Fruit fly (Drosophila melanogaster) whole organism, embryonic: ENCODE data around the gene CG3777.

Experiments
- B-H1 ChIP-seq: fragments of 200-800 bp; sonication (Bioruptor generic); IDR thresholded peaks from 3 replicates; pipeline ENCODE4 v1.3.6; 2022; ENCODE audit warnings: missing biosample characterization, missing genetic modification characterization
- BEAF-32 ChIP-seq: fragments of 200-800 bp; sonication (Bioruptor generic); optimal IDR thresholded peaks from 3 replicates; lab custom pipeline; 2017; ENCODE audit warnings: missing biosample characterization, missing genetic modification characterization, mild to moderate bottlenecking, moderate library complexity, missing genetic modification reagents
- C15 ChIP-seq: fragments of 200-800 bp; sonication (Bioruptor generic); IDR thresholded peaks from 3 replicates; pipeline ENCODE4 v1.3.6; 2022; ENCODE audit warnings: missing biosample characterization, missing genetic modification characterization
- CG10267 ChIP-seq: fragments of 200-800 bp; sonication (Bioruptor generic); optimal IDR thresholded peaks from 2 replicates; lab custom pipeline; 2018; ENCODE audit warnings: missing biosample characterization, mild to moderate bottlenecking, missing genetic modification characterization, moderate library complexity
- CG12659 ChIP-seq: fragments of 200-800 bp; sonication (Bioruptor generic); optimal IDR thresholded peaks from 3 replicates; lab custom pipeline; 2017; ENCODE audit warnings: mild to moderate bottlenecking, missing biosample characterization, missing genetic modification reagents, missing genetic modification characterization
- CG12744 ChIP-seq: fragments of 200-800 bp; sonication (Bioruptor generic); optimal IDR thresholded peaks from 2 replicates; lab custom pipeline; 2016; ENCODE audit warnings: missing biosample characterization, missing genetic modification characterization
- CG14860 ChIP-seq: fragments of 200-800 bp; sonication (Bioruptor generic); IDR thresholded peaks from 3 replicates; pipeline ENCODE4 v1.3.6; 2022; ENCODE audit warnings: missing biosample characterization, missing genetic modification characterization; ENCODE audit not compliant: partially characterized antibody
- CG15479 ChIP-seq: fragments of 200-800 bp; sonication (Bioruptor generic); optimal IDR thresholded peaks from 3 replicates; lab custom pipeline; 2019; ENCODE audit warnings: missing biosample characterization, mild to moderate bottlenecking, missing genetic modification characterization, moderate library complexity
- CG15514 ChIP-seq: fragments of 200-800 bp; sonication (Bioruptor generic); optimal IDR thresholded peaks from 3 replicates; lab custom pipeline; 2017; ENCODE audit warnings: missing biosample characterization, missing genetic modification characterization, mild to moderate bottlenecking, moderate library complexity, missing genetic modification reagents
- CG17359 ChIP-seq: fragments of 200-800 bp; sonication (Bioruptor generic); optimal IDR thresholded peaks from 3 replicates; lab custom pipeline; 2018; ENCODE audit warnings: missing biosample characterization, mild to moderate bottlenecking, missing genetic modification characterization, moderate library complexity
- CG17568 ChIP-seq: fragments of 200-800 bp; sonication (Bioruptor generic); optimal IDR thresholded peaks from 2 replicates; lab custom pipeline; 2018; ENCODE audit warnings: missing biosample characterization, mild to moderate bottlenecking, missing genetic modification characterization, moderate library complexity
- CG30431 ChIP-seq: fragments of 200-800 bp; sonication (Bioruptor generic); optimal IDR thresholded peaks from 2 replicates; lab custom pipeline; 2017; ENCODE audit warnings: missing biosample characterization, missing genetic modification characterization
- CG4282 ChIP-seq: fragments of 200-800 bp; sonication (Bioruptor generic); optimal IDR thresholded peaks from 2 replicates; lab custom pipeline; 2016; ENCODE audit warnings: missing biosample characterization, missing genetic modification characterization
- CG4404 ChIP-seq: fragments of 200-800 bp; sonication (Bioruptor generic); IDR thresholded peaks from 2 replicates; pipeline ENCODE4 v1.3.6; 2022; ENCODE audit warnings: missing biosample characterization, missing genetic modification characterization
- CG6854 ChIP-seq: fragments of 200-800 bp; sonication (Bioruptor generic); optimal IDR thresholded peaks from 3 replicates; lab custom pipeline; 2017; ENCODE audit warnings: missing biosample characterization, mild to moderate bottlenecking, missing genetic modification characterization
- CG7372 ChIP-seq: fragments of 200-800 bp; sonication (Bioruptor generic); IDR thresholded peaks from 2 replicates; pipeline ENCODE4 v1.3.6; 2022; ENCODE audit warnings: missing biosample characterization, missing genetic modification characterization
- CG7556 ChIP-seq: fragments of 200-800 bp; sonication (Bioruptor generic); optimal IDR thresholded peaks from 2 replicates; lab custom pipeline; 2017; ENCODE audit warnings: missing biosample characterization, mild to moderate bottlenecking, missing genetic modification characterization
- CG8478 ChIP-seq: fragments of >200 bp; optimal IDR thresholded peaks from 2 replicates; lab custom pipeline; 2018
- CHES-1-like ChIP-seq: fragments of 200-800 bp; sonication (Bioruptor generic); optimal IDR thresholded peaks from 2 replicates; lab custom pipeline; 2016; ENCODE audit warnings: missing biosample characterization, missing genetic modification characterization
- D19A ChIP-seq: fragments of 200-800 bp; optimal IDR thresholded peaks from 3 replicates; lab custom pipeline; 2019; ENCODE audit warnings: missing biosample characterization, mild to moderate bottlenecking, missing genetic modification characterization, moderate library complexity
- Drgx ChIP-seq: fragments of 200-800 bp; sonication (Bioruptor generic); IDR thresholded peaks from 2 replicates; pipeline ENCODE4 v1.3.6; 2022; ENCODE audit warnings: missing biosample characterization, missing genetic modification characterization
- Eip74EF ChIP-seq, 2 experiments: fragments of 200-800 bp in 1 of 2; fragments of >200 bp in 1 of 2; sonication (Bioruptor generic) in 1 of 2; optimal IDR thresholded peaks; 2 replicates each; lab custom pipeline; 2017 to 2019; ENCODE audit warnings: missing biosample characterization in 2 of 2, missing genetic modification characterization in 2 of 2, mild to moderate bottlenecking in 1 of 2, moderate library complexity in 1 of 2
- Ets97D ChIP-seq: fragments of 200-800 bp; sonication (Bioruptor generic); optimal IDR thresholded peaks from 3 replicates; lab custom pipeline; 2016; ENCODE audit warnings: missing biosample characterization, missing genetic modification characterization
- H2.0 ChIP-seq: fragments of 200-800 bp; sonication (Bioruptor generic); IDR thresholded peaks from 2 replicates; pipeline ENCODE4 v1.3.6; 2022; ENCODE audit warnings: missing biosample characterization, missing genetic modification characterization
- Hmr ChIP-seq: fragments of 200-800 bp; sonication (Bioruptor generic); optimal IDR thresholded peaks from 3 replicates; lab custom pipeline; 2017; ENCODE audit warnings: mild to moderate bottlenecking, missing biosample characterization, missing genetic modification reagents, missing genetic modification characterization
- Lpt ChIP-seq: fragments of >200 bp; optimal IDR thresholded peaks from 2 replicates; lab custom pipeline; 2018; ENCODE audit warnings: missing biosample characterization, missing genetic modification characterization
- Max ChIP-seq: fragments of 200-800 bp; sonication (Bioruptor generic); optimal IDR thresholded peaks from 2 replicates; lab custom pipeline; 2016; ENCODE audit warnings: missing biosample characterization, mild to moderate bottlenecking, missing genetic modification characterization
- Sox102F ChIP-seq: fragments of 200-800 bp; sonication (Bioruptor generic); optimal IDR thresholded peaks from 2 replicates; lab custom pipeline; 2018; ENCODE audit warnings: missing biosample characterization, mild to moderate bottlenecking, missing genetic modification characterization, moderate library complexity
- Sry-δ ChIP-seq: fragments of 200-800 bp; sonication (Bioruptor generic); optimal IDR thresholded peaks from 2 replicates; lab custom pipeline; 2016; ENCODE audit warnings: missing biosample characterization, missing genetic modification characterization
- YL-1 ChIP-seq: fragments of 200-800 bp; sonication (Bioruptor generic); optimal IDR thresholded peaks from 3 replicates; lab custom pipeline; 2017; ENCODE audit warnings: missing biosample characterization, mild to moderate bottlenecking, missing genetic modification characterization
- amos ChIP-seq: fragments of 200-800 bp; sonication (Bioruptor generic); IDR thresholded peaks from 2 replicates; pipeline ENCODE4 v1.3.6; 2022; ENCODE audit warnings: missing biosample characterization, missing genetic modification characterization; ENCODE audit not compliant: partially characterized antibody
- ara ChIP-seq: fragments of 200-800 bp; sonication (Bioruptor generic); IDR thresholded peaks from 2 replicates; pipeline ENCODE4 v1.3.6; 2022; ENCODE audit warnings: missing biosample characterization, missing genetic modification characterization
- ase ChIP-seq: fragments of 200-800 bp; sonication (Bioruptor generic); IDR thresholded peaks from 3 replicates; pipeline ENCODE4 v1.3.6; 2022; ENCODE audit warnings: missing biosample characterization, missing genetic modification characterization
- bsh ChIP-seq, 2 experiments: fragments of 200-800 bp; sonication (Bioruptor generic); optimal IDR thresholded peaks; 2 replicates each; lab custom pipeline; 2017 to 2018; ENCODE audit warnings: mild to moderate bottlenecking in 2 of 2, missing biosample characterization in 2 of 2, missing genetic modification characterization in 2 of 2, moderate library complexity in 1 of 2
- caup ChIP-seq: fragments of 200-800 bp; sonication (Bioruptor generic); optimal IDR thresholded peaks from 3 replicates; lab custom pipeline; 2017; ENCODE audit warnings: missing biosample characterization, mild to moderate bottlenecking, missing genetic modification characterization, moderate library complexity; ENCODE audit not compliant: severe bottlenecking
- corto ChIP-seq: fragments of 200-800 bp; sonication (Bioruptor generic); optimal IDR thresholded peaks from 2 replicates; lab custom pipeline; 2016; ENCODE audit warnings: missing biosample characterization, mild to moderate bottlenecking, missing genetic modification characterization, moderate library complexity
- dmrt11E ChIP-seq: fragments of 200-800 bp; sonication (Bioruptor generic); optimal IDR thresholded peaks from 3 replicates; lab custom pipeline; 2018; ENCODE audit warnings: missing biosample characterization, mild to moderate bottlenecking, missing genetic modification characterization, moderate library complexity
- emc ChIP-seq: fragments of 200-800 bp; sonication (Bioruptor generic); optimal IDR thresholded peaks from 2 replicates; lab custom pipeline; 2016; ENCODE audit warnings: missing biosample characterization, missing genetic modification characterization
- ftz-f1 ChIP-seq: fragments of 200-800 bp; sonication (Bioruptor generic); optimal IDR thresholded peaks from 2 replicates; lab custom pipeline; 2016; ENCODE audit warnings: missing biosample characterization, missing genetic modification characterization
- gce ChIP-seq: fragments of 200-800 bp; sonication (Bioruptor generic); IDR thresholded peaks from 3 replicates; pipeline ENCODE4 v1.3.6; 2022; ENCODE audit warnings: missing biosample characterization, missing genetic modification characterization
- gcm2 ChIP-seq: fragments of 200-800 bp; sonication (Bioruptor generic); optimal IDR thresholded peaks from 2 replicates; lab custom pipeline; 2016; ENCODE audit warnings: missing biosample characterization, missing genetic modification characterization
- mam ChIP-seq: fragments of 200-800 bp; sonication (Bioruptor generic); optimal IDR thresholded peaks from 3 replicates; lab custom pipeline; 2016; ENCODE audit warnings: missing biosample characterization, missing genetic modification characterization
- nerfin-1 ChIP-seq: fragments of 200-800 bp; sonication (Bioruptor generic); optimal IDR thresholded peaks from 3 replicates; lab custom pipeline; 2019; ENCODE audit warnings: missing biosample characterization, mild to moderate bottlenecking, missing genetic modification characterization, moderate library complexity
- peb ChIP-seq: fragments of 200-800 bp; sonication (Bioruptor generic); IDR thresholded peaks from 2 replicates; pipeline ENCODE4 v1.3.6; 2022; ENCODE audit warnings: missing biosample characterization, missing genetic modification characterization
- pho ChIP-seq: fragments of 200-800 bp; sonication (Bioruptor generic); optimal IDR thresholded peaks from 2 replicates; lab custom pipeline; 2016; ENCODE audit warnings: missing biosample characterization, missing genetic modification characterization
- pnt ChIP-seq: fragments of 200-800 bp; sonication (Bioruptor generic); optimal IDR thresholded peaks from 3 replicates; lab custom pipeline; 2016; ENCODE audit warnings: missing biosample characterization, missing genetic modification characterization
- pzg ChIP-seq: fragments of 200-800 bp; sonication (Bioruptor generic); optimal IDR thresholded peaks from 3 replicates; lab custom pipeline; 2018; ENCODE audit warnings: missing biosample characterization, mild to moderate bottlenecking, missing genetic modification characterization, moderate library complexity
- run ChIP-seq: fragments of 200-800 bp; sonication (Bioruptor generic); optimal IDR thresholded peaks from 3 replicates; lab custom pipeline; 2018; ENCODE audit warnings: missing biosample characterization, mild to moderate bottlenecking, missing genetic modification characterization
- stwl ChIP-seq: fragments of 200-800 bp; sonication (Bioruptor generic); optimal IDR thresholded peaks from 3 replicates; lab custom pipeline; 2018; ENCODE audit warnings: missing biosample characterization, mild to moderate bottlenecking, missing genetic modification characterization, moderate library complexity
- tin ChIP-seq: fragments of 200-800 bp; sonication (Bioruptor generic); optimal IDR thresholded peaks from 3 replicates; lab custom pipeline; 2016; ENCODE audit warnings: missing biosample characterization, missing genetic modification characterization
- toy ChIP-seq: fragments of 200-800 bp; sonication (Bioruptor generic); IDR thresholded peaks from 2 replicates; pipeline ENCODE4 v1.3.6; 2022; ENCODE audit warnings: missing biosample characterization, missing genetic modification characterization

Gene CG3777

DNA sequence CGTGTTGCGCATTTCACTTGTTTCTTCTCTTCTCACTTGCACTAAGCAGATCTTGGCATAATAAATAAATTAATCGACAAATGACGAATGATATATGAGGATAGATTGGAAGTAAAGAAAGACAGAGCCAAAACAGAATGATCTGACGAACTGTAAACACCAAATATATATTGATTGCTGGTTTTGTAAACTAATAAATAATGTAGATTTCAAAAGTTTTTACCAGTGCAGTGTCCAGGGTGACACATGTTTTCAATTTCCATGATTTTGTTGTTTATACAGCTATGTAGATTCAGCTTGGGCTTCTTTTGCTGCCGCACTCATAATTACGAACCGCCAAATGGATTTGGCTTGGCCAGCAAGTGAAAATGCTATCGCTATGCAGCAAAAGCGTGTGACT lies 31.8 kb downstream of the CG3777 start (continued):
- no peak for TF ChIP-seq ara (GFP tag; lab: Robert Waterston, UW)
- no peak for TF ChIP-seq mam
- TF ChIP-seq CG4404 (GFP tag; lab: Robert Waterston, UW): no peak
- no peak for TF ChIP-seq B-H1 (GFP tag; lab: Robert Waterston, UW)
- TF ChIP-seq D19A (tag; lab: Kevin White, UChicago): no peak
- no peak for TF ChIP-seq pho
- no peak for TF ChIP-seq CG10267 (tag; lab: Kevin White, UChicago)
- peak; percentile 17 for TF ChIP-seq CG17568 (GFP tag; lab: Kevin White, UChicago)
- no peak for TF ChIP-seq CG8478 (lab: Kevin White, UChicago)
- no peak for TF ChIP-seq stwl
- TF ChIP-seq CG30431 (GFP tag; lab: Kevin White, UChicago): no peak
- no peak for TF ChIP-seq run
- TF ChIP-seq CG17359 (tag; lab: Kevin White, UChicago): no peak
- TF ChIP-seq toy (GFP tag; lab: Robert Waterston, UW): no peak
- TF ChIP-seq H2.0 (GFP tag; lab: Robert Waterston, UW): no peak
- TF ChIP-seq dmrt11E (tag; lab: Kevin White, UChicago): no peak
- no peak for TF ChIP-seq Sox102F (GFP tag; lab: Kevin White, UChicago)
- no peak for TF ChIP-seq CG7556 (GFP tag; lab: Kevin White, UChicago)
- no peak for TF ChIP-seq YL-1 (GFP tag; lab: Kevin White, UChicago)
- TF ChIP-seq CG4282 (GFP tag; lab: Kevin White, UChicago): no peak
- no peak for TF ChIP-seq CG12659 (GFP tag; lab: Kevin White, UChicago)
- 0 out of 3 replicates have a peak, but pooled peaks have one; percentile 14 for TF ChIP-seq C15 (GFP tag; lab: Robert Waterston, UW)
- no peak for TF ChIP-seq gcm2 (GFP tag; lab: Kevin White, UChicago)
- TF ChIP-seq CG12744: no peak
- TF ChIP-seq Lpt (GFP tag; lab: Kevin White, UChicago): no peak
- no peak for TF ChIP-seq pzg (GFP tag; lab: Kevin White, UChicago)
- no peak for TF ChIP-seq amos (GFP tag; lab: Robert Waterston, UW)
- TF ChIP-seq bsh (GFP tag; optimal IDR thresholded peaks at IDR 0.05; lab: Kevin White, UChicago): no peak
- no peak for TF ChIP-seq peb
- TF ChIP-seq Hmr (GFP tag; lab: Kevin White, UChicago): peak; percentile 29
- TF ChIP-seq Drgx (GFP tag; lab: Robert Waterston, UW): no peak
- TF ChIP-seq caup: peak; percentile 43
- TF ChIP-seq ase (GFP tag; lab: Robert Waterston, UW): no peak
- TF ChIP-seq CG6854 (GFP tag; lab: Kevin White, UChicago): no peak
- TF ChIP-seq BEAF-32 (GFP tag; lab: Kevin White, UChicago): no peak
- no peak for TF ChIP-seq CG7372 (GFP tag; lab: Robert Waterston, UW)
- no peak for TF ChIP-seq tin (GFP tag; lab: Kevin White, UChicago)
- TF ChIP-seq CHES-1-like: no peak
- TF ChIP-seq Sry-δ (GFP tag; lab: Kevin White, UChicago): no peak
- TF ChIP-seq CG14860 (GFP tag; lab: Robert Waterston, UW): no peak
- TF ChIP-seq CG15514 (GFP tag; lab: Kevin White, UChicago): peak; percentile 47
- no peak for TF ChIP-seq Max (GFP tag; lab: Kevin White, UChicago)
- no peak for TF ChIP-seq pnt (GFP tag; lab: Kevin White, UChicago)
- TF ChIP-seq ftz-f1 (GFP tag; lab: Kevin White, UChicago): no peak
- no peak for TF ChIP-seq nerfin-1 (tag; lab: Kevin White, UChicago)
- no peak for TF ChIP-seq corto
- no peak for TF ChIP-seq CG15479 (GFP tag; lab: Kevin White, UChicago)
- no peak for TF ChIP-seq Eip74EF (GFP tag; optimal IDR thresholded peaks at IDR 0.05; lab: Kevin White, UChicago)
- no peak for TF ChIP-seq gce (GFP tag; lab: Robert Waterston, UW)
- TF ChIP-seq emc (GFP tag; lab: Kevin White, UChicago): no peak
- no peak for TF ChIP-seq Ets97D (GFP tag; lab: Kevin White, UChicago)
